Fruit fly (Drosophila melanogaster) whole organism, larva: ENCODE results near the gene pit.

Experiments used
- noc ChIP-seq: fragments of 200-800 bp; sonication (Bioruptor generic); optimal IDR thresholded peaks from 3 replicates; lab custom pipeline; 2019; ENCODE audit warnings: missing biosample characterization, mild to moderate bottlenecking, missing genetic modification characterization, moderate library complexity

The pit gene

DNA sequence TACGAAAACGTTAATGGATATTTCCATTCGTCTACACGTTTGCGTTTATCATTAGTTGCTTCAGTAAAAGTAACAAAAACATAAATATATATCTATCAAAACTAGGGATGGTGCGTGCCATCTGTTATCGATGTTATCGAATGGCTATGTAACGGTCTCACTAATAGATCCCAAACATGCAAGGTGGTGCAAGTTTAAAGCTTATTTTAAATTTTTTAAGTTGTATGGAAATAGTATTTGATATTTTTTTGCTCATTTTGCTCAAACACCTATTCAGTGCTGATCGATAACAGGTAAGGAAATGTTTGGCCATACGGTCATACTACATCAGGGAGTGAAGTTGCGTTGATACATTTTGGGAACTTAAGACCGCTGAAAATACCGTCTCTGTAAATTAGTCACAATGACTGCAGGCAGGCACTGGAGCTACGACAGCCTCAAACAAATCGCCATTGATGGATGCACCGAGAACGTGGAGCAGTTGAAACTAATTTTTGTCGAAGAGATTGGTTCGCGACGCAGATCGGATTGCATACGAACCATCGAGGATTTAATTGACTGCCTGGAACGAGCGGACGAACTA, at the start of gene pit, which contains the start of the genes CG45099, CG6015 and Fadd:
pit (plus strand) TSS at position 139 of the 583 bp plus-strand sequence.
CG45099 (minus strand) TSS at position 127 of the 583 bp plus-strand sequence.
CG6015 (minus strand) TSS at position 127 of the 583 bp plus-strand sequence.
Fadd (plus strand) TSS at position 296 of the 583 bp plus-strand sequence.
- no peak for TF ChIP-seq noc (tag; lab: Kevin White, UChicago)

DNA sequence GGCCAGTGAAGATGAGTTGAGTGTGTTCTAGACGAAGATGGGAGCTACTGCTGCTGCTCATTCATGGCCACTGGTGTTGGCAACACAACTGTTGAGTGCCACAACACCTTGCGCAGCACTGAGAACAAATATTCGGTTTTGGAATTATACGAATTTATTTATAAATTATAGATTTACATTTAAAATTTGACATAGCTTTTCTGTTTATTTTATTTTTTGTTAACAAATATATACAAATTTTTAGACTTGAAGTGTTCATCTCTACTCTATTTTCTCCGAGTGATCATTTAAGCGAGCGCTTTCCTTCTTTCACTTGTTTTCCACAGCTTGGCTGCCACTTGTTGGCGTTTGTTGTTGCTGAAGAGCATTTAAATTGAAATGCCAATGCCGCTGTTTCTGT, 46.6 kb upstream of the pit start:
- no peak for TF ChIP-seq noc (tag; lab: Kevin White, UChicago)

DNA sequence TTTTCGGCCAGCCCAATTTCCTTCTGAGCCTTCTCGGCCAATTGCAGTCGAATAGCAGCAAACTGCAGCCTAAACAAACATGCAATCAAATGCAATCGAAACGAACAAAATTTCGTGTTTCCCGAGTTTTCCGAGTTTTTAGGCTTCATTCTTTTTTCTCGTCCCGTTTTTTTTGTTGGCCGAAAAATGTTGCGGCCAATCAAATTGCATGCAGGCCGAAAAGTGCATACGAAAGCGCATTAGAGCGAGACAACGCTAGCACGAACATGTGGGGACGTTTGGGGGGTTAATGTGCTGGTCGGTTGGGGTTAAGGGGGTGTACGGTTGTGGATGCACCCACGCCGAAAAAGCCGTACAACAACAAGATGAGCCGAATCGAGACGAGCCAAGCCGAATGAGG, 44.3 kb upstream of the pit start:
- TF ChIP-seq noc (tag; lab: Kevin White, UChicago) = no peak

DNA sequence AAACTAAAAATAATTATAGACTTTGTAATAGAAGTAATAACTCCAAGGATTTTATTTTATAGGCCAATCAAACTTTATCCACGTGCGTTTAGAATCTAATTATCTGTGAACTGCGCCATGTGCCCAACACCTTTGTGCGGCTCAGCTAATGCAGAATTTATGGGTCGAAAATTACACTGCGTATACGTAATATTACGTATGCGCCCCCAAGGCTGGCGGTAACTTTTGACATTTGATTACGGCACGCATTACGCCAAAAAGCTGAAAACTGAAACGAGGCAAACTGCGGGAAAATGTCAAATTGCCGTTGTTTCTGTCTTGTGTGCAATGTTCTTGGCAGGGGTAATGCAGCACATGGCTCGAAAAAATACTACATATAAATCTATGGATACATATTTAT, 42.5 kb upstream of the pit start:
- TF ChIP-seq noc (tag; lab: Kevin White, UChicago) = no peak

DNA sequence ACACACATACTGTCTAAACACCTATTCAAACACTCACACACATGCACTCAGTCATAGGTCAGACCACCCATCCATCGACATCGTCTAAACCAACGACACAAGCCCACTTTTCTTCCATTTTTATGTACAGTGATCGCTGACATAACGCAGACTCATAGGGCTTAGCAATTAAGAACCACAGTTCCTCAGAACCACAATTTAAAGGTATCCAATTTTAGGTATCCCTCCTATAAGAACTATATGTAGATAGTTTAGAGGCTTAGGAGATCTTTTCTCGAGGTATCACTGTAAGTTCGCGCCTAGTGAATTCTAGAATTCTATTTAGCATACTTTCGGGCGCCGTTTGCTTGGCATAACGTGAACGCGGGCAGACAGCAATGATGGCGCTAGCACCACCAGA, 41.2 kb upstream of the pit start:
- no peak for TF ChIP-seq noc (tag; lab: Kevin White, UChicago)

DNA sequence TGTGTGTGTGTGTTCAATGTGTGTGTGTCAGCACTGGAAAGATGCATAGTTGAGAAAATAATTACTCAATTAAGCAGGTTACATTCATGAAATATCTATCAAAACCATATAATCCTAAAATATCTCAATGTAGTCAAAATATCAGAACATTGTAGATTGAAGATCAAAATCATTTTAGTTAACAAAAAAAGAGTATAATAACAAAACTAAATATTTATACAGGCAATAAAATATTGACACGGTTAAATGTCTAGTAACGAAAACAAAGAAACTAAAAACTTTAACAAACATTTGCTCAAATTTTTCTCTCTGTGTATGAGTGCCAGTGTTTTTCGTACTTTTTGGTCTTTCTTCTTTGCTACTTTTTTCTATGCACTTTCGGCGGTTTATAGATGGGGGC, 35.2 kb upstream of the pit start:
- no peak for TF ChIP-seq noc (tag; lab: Kevin White, UChicago)

DNA sequence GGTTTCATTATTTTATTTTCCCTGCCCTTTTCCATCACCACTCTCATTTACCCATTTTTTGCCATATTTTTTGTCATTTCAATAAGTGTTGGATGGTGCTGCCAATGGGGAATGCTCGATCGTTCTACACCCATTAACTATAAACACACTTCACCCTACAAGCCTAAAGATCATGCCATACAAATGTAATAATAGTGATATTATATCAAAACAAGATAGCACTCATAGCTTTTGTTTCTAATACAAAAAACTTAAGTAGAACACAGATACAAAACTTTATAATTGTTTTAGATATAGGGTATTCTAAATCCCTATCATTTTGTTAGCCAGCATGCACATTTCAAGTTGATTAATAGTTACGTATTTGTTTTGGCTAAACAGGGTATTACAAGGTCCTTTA, 34.5 kb upstream of the pit start:
- no peak for TF ChIP-seq noc (tag; lab: Kevin White, UChicago)

DNA sequence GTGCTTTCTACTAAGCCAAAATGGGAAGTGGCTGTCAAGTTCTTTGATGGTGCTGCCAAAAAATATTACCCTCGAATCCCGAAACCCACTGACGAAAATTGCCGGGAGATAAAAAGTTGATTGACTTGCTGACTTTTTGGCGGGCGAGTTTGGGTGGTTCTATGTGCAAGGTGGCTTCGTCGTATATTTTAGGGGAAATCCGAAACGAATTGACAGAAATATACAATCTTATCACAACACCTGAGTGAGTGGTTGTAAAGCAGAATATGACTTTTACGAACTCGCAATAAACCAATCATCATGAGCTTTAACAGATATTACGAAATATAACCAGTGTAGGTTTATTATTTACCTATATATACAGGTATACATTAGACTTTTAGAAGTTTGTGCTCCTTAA, 30.6 kb upstream of the pit start:
- TF ChIP-seq noc (tag; lab: Kevin White, UChicago) = no peak

DNA sequence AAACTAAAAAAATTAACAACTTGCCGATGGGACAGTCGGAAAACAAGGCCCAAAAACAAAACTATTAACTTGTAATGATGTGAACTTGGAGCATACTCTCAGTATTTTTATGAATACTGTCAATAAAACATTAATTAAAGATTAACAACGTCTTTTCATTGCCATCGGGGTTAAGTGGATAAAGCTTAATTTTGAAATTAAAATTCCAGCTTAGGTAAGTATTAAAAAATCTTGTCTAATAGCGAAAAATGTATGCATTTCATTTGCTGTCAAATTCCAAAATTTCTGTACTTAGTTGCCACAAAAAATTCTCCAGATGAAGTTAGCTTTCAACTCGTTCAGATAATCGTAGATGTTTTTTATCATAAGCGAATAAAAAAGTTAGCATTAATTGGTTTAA, 19.7 kb upstream of the pit start, which contains the start of gene Theg:
Theg (plus strand) TSS at position 301 of the 400 bp plus-strand sequence.
- TF ChIP-seq noc (tag; lab: Kevin White, UChicago) = no peak

DNA sequence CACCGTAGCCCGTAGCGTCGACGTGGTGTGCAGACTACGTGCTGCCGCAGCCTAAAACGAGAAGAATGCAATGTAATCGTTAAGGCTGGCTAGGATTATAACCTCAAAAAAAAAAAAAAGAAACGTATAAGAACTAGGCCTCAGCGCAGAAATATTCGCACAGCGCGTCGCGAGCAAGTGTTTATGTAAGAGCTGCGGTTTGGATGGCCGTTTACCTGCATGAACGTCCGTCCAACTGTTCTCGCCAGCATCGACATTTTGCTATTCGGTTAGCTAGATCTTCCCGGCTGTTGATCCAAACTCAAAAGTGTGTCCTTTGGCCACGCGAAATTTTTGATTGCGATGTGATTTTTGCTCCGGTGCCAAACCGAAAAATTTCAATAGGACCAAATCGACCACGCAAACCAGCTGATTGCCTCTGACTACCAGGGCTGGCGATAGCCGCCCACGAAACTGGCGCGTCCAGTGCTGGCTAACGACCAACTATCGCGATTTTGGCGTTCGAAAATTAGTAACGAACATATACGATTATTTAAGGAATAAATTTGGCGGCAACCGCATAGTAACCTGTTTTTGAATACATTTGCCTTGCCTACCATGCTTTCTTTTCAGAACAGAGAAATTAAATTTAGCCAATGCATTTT, 15.2 kb upstream of the pit start, which contains the start of gene Idh3b:
Idh3b (minus strand) TSS at position 606 of the 644 bp plus-strand sequence.
- TF ChIP-seq noc (tag; lab: Kevin White, UChicago) = peak; percentile 11

DNA sequence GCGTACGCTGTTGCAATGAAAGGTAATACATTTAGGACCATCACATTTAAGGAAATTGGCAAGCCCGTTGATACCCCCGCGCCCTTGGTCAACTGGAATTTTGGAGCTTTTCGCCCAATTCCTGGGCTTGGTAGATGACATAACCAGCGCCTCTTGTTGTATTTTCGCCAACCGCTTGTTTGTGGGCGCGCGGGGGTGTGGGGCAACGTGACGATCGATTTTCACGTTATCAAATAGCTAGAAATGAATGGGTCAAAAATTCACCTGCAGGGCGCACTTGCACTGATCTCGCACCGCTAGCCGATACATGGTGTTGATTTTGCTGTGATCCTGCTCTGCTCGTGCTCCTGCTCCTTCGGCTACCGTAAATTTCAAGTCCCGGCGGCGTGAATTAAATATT, 11.5 kb upstream of the pit start:
- no peak for TF ChIP-seq noc (tag; lab: Kevin White, UChicago)

DNA sequence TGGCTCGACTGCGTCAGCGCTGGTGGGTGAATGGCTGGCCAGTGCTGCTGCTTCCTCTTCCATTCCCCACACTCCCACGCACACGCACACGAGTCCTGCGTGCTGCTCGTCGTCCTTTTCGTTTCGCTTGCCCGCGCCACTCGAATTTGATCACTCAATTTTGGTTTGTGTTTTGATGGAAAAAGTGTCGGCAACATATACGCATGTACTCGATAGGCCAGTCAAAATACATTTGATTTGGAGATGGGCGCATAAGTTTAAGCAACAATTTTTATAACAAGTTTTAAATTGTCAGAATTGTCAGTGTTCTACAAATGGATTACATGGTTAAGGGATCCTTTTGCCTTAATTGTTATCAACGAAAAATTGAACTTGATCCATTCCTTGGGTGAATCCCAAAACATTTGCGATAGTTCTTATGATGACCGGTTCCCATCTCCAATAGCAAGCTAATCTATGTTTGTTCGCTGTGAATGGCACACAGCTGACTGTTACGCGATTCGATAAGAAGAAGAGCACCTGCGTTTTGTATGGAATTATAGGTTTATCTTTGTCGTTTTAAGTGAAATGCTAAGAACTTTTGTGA, 11.0 kb upstream of the pit start, which contains the start of the genes Mitofilin and mRpL35:
Mitofilin (minus strand) TSS at position 295 of the 586 bp plus-strand sequence.
mRpL35 (plus strand) TSS at position 487 of the 586 bp plus-strand sequence.
- TF ChIP-seq noc (tag; lab: Kevin White, UChicago) = no peak

DNA sequence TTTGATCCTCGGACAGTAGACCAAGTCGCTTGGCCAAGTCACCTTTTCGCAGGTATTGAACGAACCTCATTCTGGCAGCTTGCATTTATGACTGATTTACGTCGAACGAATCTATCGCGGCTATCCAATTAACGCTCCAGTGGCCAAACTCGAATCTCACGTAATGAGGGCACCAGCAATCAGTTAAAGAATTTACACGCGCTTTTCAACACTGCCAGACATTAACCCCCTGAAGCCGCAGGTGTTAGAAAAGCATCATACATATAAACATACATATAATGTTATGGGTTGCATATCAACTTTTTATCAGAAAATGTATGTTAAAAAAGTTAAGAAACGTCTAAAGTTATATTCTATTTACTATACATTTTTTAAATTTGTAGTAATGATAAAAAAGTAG, 8.8 kb upstream of the pit start, which contains the start of gene CG6028:
CG6028 (minus strand) TSS at position 187 of the 400 bp plus-strand sequence.
- no peak for TF ChIP-seq noc (tag; lab: Kevin White, UChicago)

DNA sequence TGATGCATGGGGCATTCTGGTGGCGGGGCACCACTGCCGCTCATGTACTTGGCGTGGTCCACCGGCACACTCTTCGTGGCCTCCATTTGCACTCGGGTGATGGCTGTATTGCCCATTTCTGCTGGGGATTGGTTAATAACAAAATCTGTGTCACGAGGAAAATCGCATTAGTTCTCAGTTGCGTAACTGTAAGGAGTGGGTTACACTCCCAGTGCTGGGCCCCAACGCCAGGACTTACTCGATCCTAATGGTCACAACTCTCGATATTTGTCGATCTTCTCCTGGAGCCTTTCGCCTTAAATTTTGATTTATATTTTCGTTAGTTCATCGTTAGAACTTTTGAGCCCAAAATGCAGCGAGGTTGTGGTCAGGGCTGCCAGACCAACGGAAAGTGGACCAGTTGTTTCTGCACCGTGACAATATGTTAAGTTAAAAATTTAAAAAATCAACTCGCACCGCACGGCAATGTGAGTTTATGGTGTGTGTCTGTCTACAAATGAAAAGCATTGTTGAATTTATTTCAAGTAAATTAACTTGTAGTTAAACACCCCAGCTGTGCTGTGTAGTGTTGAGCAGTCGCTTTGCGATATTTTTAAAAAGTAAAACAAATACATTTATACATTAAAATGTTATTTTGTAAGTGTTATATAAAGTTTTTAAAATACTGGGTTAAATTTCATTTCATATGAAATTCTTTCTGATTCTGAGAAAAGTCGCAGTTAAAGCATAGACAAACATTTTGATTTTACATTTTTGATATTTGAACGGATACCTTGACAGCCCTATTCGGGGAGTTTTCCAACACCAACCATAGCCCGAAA, 7.0 kb upstream of the pit start, which contains the start of the genes Cchl and ND-42:
Cchl (minus strand) TSS at position 559 of the 821 bp plus-strand sequence.
ND-42 (plus strand) TSS at position 788 of the 821 bp plus-strand sequence.
- peak; percentile 87 for TF ChIP-seq noc (tag; lab: Kevin White, UChicago)

DNA sequence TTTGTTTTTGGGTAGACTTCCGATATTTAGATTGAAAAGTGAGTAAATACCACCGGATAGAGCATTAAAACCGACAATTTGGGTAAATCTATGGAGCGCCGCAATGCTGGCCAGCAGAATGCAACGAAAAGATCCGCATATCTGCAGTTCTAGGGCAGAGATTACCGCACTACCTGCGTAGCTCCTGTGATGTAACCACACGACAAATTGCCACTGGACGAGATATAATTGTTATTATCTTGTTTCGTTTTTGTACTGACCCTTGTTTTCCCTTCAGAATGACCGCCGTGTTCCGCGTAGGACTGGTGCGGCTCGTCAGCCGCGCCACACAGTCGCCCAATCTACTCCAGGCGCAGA, 6.4 kb upstream of the pit start:
- no peak for TF ChIP-seq noc (tag; lab: Kevin White, UChicago)
